Worm (Caenorhabditis elegans) whole organism, L4 larva: ENCODE data around the gene qns-1.

Experiments used
- ama-1 ChIP-seq: fragments of 150-350 bp; optimal IDR thresholded peaks from 2 replicates; lab custom pipeline; 2014; ENCODE audit warnings: inconsistent platforms, mixed read lengths
- daf-16 ChIP-seq, 3 experiments: sonication (generic microtip); optimal IDR thresholded peaks; 2 replicates each; lab custom pipeline; 2016 to 2017; ENCODE audit warnings: missing genetic modification characterization in 3 of 3, missing genetic modification reagents in 3 of 3, mild to moderate bottlenecking in 2 of 3, missing compliant biosample characterization in 2 of 3, missing biosample characterization in 1 of 3, moderate library complexity in 1 of 3
- fkh-10 ChIP-seq: fragments of 150-350 bp; optimal IDR thresholded peaks from 2 replicates; lab custom pipeline; 2014; ENCODE audit warnings: missing biosample characterization, missing genetic modification reagents, missing genetic modification characterization
- fos-1 ChIP-seq: fragments of 150-350 bp; optimal IDR thresholded peaks from 2 replicates; lab custom pipeline; 2014; ENCODE audit warnings: missing biosample characterization, missing genetic modification characterization
- mep-1 ChIP-seq: fragments of 150-350 bp; sonication (generic microtip); optimal IDR thresholded peaks from 3 replicates; lab custom pipeline; 2014; ENCODE audit warnings: missing biosample characterization, missing genetic modification characterization
- snpc-4 ChIP-seq: fragments of 150-350 bp; optimal IDR thresholded peaks from 2 replicates; lab custom pipeline; 2014; ENCODE audit warnings: missing biosample characterization, missing genetic modification characterization

DNA sequence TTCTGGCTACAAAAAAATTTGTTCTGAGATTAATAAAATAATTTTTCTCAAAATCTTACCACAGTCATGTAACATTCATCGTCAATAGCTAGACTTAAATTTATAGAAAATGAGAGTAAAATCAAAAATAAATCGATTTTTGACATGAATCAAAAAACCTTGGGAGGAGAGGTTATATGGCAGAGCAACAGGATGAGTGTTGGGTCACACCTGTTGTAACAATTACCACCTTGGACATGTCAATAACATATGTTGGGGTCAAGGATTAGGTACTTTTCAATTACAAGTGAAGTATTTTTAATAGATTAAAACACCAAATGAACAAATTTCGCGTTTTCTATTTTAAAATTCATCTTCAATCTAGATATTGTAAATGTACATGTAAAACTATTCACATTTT lies 22.6 kb upstream of the qns-1 start, which contains the start of gene lipl-7:
- no peak for TF ChIP-seq mep-1 (tag; lab: Kevin White, UChicago)
- no peak for TF ChIP-seq ama-1 (lab: Kevin White, UChicago)
- no peak for TF ChIP-seq fos-1
- TF ChIP-seq fkh-10 = no peak
- TF ChIP-seq daf-16 (GFP tag; optimal IDR thresholded peaks at IDR 0.05; lab: Kevin White, UChicago) = no peak
- TF ChIP-seq daf-16 (tag; optimal IDR thresholded peaks at IDR 0.05; lab: Kevin White, UChicago) = no peak
- TF ChIP-seq snpc-4 (tag; lab: Kevin White, UChicago) = no peak
